Worm (Caenorhabditis elegans) whole organism, mixed stage, embryonic: ENCODE results near the gene acl-13.

Source experiments
- bed-3 ChIP-seq: fragments of 200-800 bp; sonication (Bioruptor generic); optimal IDR thresholded peaks from 3 replicates; lab custom pipeline; 2018; ENCODE audit warnings: mild to moderate bottlenecking, missing genetic modification characterization, moderate library complexity, missing compliant biosample characterization
- blmp-1 ChIP-seq: fragments of 150-350 bp; optimal IDR thresholded peaks from 2 replicates; lab custom pipeline; 2014; ENCODE audit warnings: missing biosample characterization, missing genetic modification characterization
- ceh-39 ChIP-seq: fragments of 150-350 bp; optimal IDR thresholded peaks from 2 replicates; lab custom pipeline; 2014; ENCODE audit warnings: missing biosample characterization, missing genetic modification characterization
- ceh-43 ChIP-seq: fragments of 200-800 bp; sonication (Bioruptor generic); optimal IDR thresholded peaks from 2 replicates; lab custom pipeline; 2018; ENCODE audit warnings: mild to moderate bottlenecking, missing genetic modification characterization, moderate library complexity, missing compliant biosample characterization
- ceh-83 ChIP-seq: fragments of 200-800 bp; sonication (Bioruptor generic); optimal IDR thresholded peaks from 2 replicates; lab custom pipeline; 2018; ENCODE audit warnings: mild to moderate bottlenecking, missing genetic modification characterization, missing compliant biosample characterization
- cnd-1 ChIP-seq: fragments of 200-800 bp; sonication (Bioruptor generic); optimal IDR thresholded peaks from 2 replicates; lab custom pipeline; 2018; ENCODE audit warnings: mild to moderate bottlenecking, missing genetic modification characterization, missing compliant biosample characterization
- drap-1 ChIP-seq: fragments of 200-800 bp; sonication (Bioruptor generic); optimal IDR thresholded peaks from 3 replicates; lab custom pipeline; 2018; ENCODE audit warnings: mild to moderate bottlenecking, missing genetic modification characterization, missing compliant biosample characterization
- elt-1 ChIP-seq: sonication (generic microtip); optimal IDR thresholded peaks from 2 replicates; lab custom pipeline; 2017; ENCODE audit warnings: missing genetic modification characterization, mild to moderate bottlenecking, missing compliant biosample characterization, antibody characterized with exemption, moderate library complexity, borderline replicate concordance; ENCODE audit not compliant: insufficient read depth
- elt-3 ChIP-seq: fragments of 150-350 bp; optimal IDR thresholded peaks from 2 replicates; lab custom pipeline; 2014; ENCODE audit warnings: missing biosample characterization, missing genetic modification characterization
- ham-2 ChIP-seq: fragments of 200-800 bp; sonication (Bioruptor generic); optimal IDR thresholded peaks from 2 replicates; lab custom pipeline; 2018; ENCODE audit warnings: mild to moderate bottlenecking, missing genetic modification characterization, missing compliant biosample characterization
- hlh-1 ChIP-seq: fragments of 150-350 bp; optimal IDR thresholded peaks from 2 replicates; lab custom pipeline; 2014; ENCODE audit warnings: missing biosample characterization, missing genetic modification reagents, missing genetic modification characterization
- lin-13 ChIP-seq: fragments of 150-350 bp; optimal IDR thresholded peaks from 2 replicates; lab custom pipeline; 2014; ENCODE audit warnings: missing biosample characterization, missing genetic modification characterization
- lsy-2 ChIP-seq: fragments of 150-350 bp; optimal IDR thresholded peaks from 2 replicates; lab custom pipeline; 2014; ENCODE audit warnings: missing biosample characterization, missing genetic modification characterization
- mab-5 ChIP-seq: fragments of 150-350 bp; optimal IDR thresholded peaks from 2 replicates; lab custom pipeline; 2014; ENCODE audit warnings: missing biosample characterization, missing genetic modification characterization
- mep-1 ChIP-seq: fragments of 150-350 bp; optimal IDR thresholded peaks from 2 replicates; lab custom pipeline; 2017; ENCODE audit warnings: missing biosample characterization, missing genetic modification reagents, missing genetic modification characterization, inconsistent platforms
- mls-2 ChIP-seq: sonication (generic microtip); optimal IDR thresholded peaks from 2 replicates; lab custom pipeline; 2016; ENCODE audit warnings: mild to moderate bottlenecking, missing genetic modification characterization, moderate library complexity, missing compliant biosample characterization
- nhr-12 ChIP-seq: fragments of 150-350 bp; optimal IDR thresholded peaks from 2 replicates; lab custom pipeline; 2014; ENCODE audit warnings: missing biosample characterization, missing genetic modification characterization
- nhr-2 ChIP-seq: fragments of 150-350 bp; optimal IDR thresholded peaks from 2 replicates; lab custom pipeline; 2014; ENCODE audit warnings: missing biosample characterization, missing genetic modification characterization
- nhr-237 ChIP-seq: fragments of 150-350 bp; optimal IDR thresholded peaks from 2 replicates; lab custom pipeline; 2014; ENCODE audit warnings: missing biosample characterization, missing genetic modification characterization
- nhr-28 ChIP-seq: fragments of 150-350 bp; optimal IDR thresholded peaks from 2 replicates; lab custom pipeline; 2014; ENCODE audit warnings: missing biosample characterization, missing genetic modification characterization
- nhr-76 ChIP-seq: sonication (generic microtip); optimal IDR thresholded peaks from 2 replicates; lab custom pipeline; 2017; ENCODE audit warnings: missing biosample characterization, missing genetic modification characterization
- pha-4 ChIP-seq: fragments of 150-350 bp; optimal IDR thresholded peaks from 2 replicates; lab custom pipeline; 2018; ENCODE audit warnings: missing biosample characterization, missing genetic modification reagents, missing genetic modification characterization
- sem-2 ChIP-seq: fragments of 200-800 bp; sonication (Bioruptor generic); optimal IDR thresholded peaks from 2 replicates; lab custom pipeline; 2018; ENCODE audit warnings: mild to moderate bottlenecking, missing genetic modification characterization, missing compliant biosample characterization
- snpc-4 ChIP-seq: fragments of 150-350 bp; optimal IDR thresholded peaks from 2 replicates; lab custom pipeline; 2014; ENCODE audit warnings: missing biosample characterization, missing genetic modification characterization
- sptf-1 ChIP-seq: sonication (generic microtip); optimal IDR thresholded peaks from 2 replicates; lab custom pipeline; 2017; ENCODE audit warnings: mild to moderate bottlenecking, missing genetic modification characterization, moderate library complexity, missing compliant biosample characterization
- tbx-8 ChIP-seq: fragments of 200-800 bp; sonication (Bioruptor generic); optimal IDR thresholded peaks from 2 replicates; lab custom pipeline; 2018; ENCODE audit warnings: mild to moderate bottlenecking, missing genetic modification characterization, moderate library complexity, missing compliant biosample characterization
- unc-120 ChIP-seq: sonication (generic microtip); optimal IDR thresholded peaks from 2 replicates; lab custom pipeline; 2017; ENCODE audit warnings: missing genetic modification characterization, missing compliant biosample characterization; ENCODE audit not compliant: poor library complexity, severe bottlenecking
- unc-39 ChIP-seq: fragments of 150-350 bp; optimal IDR thresholded peaks from 2 replicates; lab custom pipeline; 2014; ENCODE audit warnings: missing biosample characterization, missing genetic modification characterization
- unc-62 ChIP-seq: fragments of 150-350 bp; optimal IDR thresholded peaks from 2 replicates; lab custom pipeline; 2014; ENCODE audit warnings: missing biosample characterization, missing genetic modification reagents, missing genetic modification characterization

Gene acl-13

DNA sequence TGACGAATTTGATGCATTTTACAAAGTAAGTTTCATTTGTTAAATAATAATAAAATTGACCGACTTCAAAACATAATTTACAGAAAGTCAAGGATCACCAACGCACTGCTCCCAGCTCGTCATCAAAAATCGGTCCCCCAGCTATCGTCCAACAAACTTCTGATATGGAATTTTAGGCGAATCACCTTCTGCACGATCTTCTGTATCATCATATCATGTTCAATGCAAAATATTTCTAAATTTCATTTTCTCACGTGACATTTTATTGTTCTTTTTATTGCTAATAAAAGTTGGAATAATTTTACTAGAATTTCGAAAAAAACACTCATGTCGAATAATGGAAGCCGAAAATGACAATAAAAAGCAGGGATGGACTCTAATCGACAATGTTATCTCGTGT is at the start of gene acl-13:
Gene acl-13 (plus strand): TSS at position 301 of the 400 bp plus-strand sequence.
- TF ChIP-seq elt-1 (tag; lab: Kevin White, UChicago) (no peak), lsy-2 (no peak), mls-2 (no peak), unc-62 (GFP tag; lab: Kevin White, UChicago) (no peak), cnd-1 (tag; lab: Kevin White, UChicago) (no peak), nhr-28 (tag; lab: Kevin White, UChicago) (no peak), ham-2 (GFP tag; lab: Kevin White, UChicago) (no peak), ceh-39 (tag; lab: Kevin White, UChicago) (no peak), mab-5 (tag; lab: Kevin White, UChicago) (no peak), pha-4 (tag; lab: Kevin White, UChicago) (no peak), blmp-1 (tag; lab: Kevin White, UChicago) (no peak), sem-2 (GFP tag; lab: Kevin White, UChicago) (no peak), nhr-2 (tag; lab: Kevin White, UChicago) (no peak), unc-39 (no peak), nhr-12 (no peak)

DNA sequence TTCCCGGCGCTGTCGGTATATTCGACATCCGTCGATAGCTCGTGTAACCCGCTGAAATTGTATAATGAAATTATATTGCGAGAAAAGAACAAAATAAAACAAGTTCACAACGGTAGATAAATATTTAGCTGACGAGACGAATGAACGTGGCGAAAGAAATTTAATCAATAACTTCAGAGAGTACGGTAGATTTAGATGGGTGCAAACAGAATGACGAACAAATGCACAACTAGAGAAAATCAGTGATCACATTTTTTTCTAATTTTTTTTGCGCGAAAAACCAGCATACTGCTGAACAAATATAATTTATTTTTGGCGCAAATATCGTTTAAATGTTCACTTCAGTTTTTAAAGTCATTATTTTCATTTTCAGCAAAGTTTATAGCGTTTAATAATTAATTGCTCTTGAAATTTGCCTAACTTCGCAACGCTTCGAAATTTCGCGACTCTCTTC is 49.5 kb upstream of the acl-13 start, which contains the start of gene sec-24.2:
Gene sec-24.2 (minus strand): TSS at position 51 of the 454 bp plus-strand sequence.
- TF ChIP-seq nhr-237 (tag; lab: Kevin White, UChicago) (no peak), unc-120 (tag; lab: Kevin White, UChicago) (no peak), elt-1 (tag; lab: Kevin White, UChicago) (no peak), lin-13 (tag; lab: Kevin White, UChicago) (no peak), sptf-1 (tag; lab: Kevin White, UChicago) (no peak), ceh-43 (GFP tag; lab: Kevin White, UChicago) (no peak), hlh-1 (tag; lab: Kevin White, UChicago) (no peak), bed-3 (GFP tag; lab: Kevin White, UChicago) (no peak), ceh-83 (GFP tag; lab: Kevin White, UChicago) (no peak), drap-1 (no peak), elt-3 (tag; lab: Kevin White, UChicago) (no peak), mep-1 (no peak), nhr-12 (no peak), cnd-1 (tag; lab: Kevin White, UChicago) (no peak), nhr-76 (tag; lab: Kevin White, UChicago) (no peak), ceh-39 (tag; lab: Kevin White, UChicago) (no peak), blmp-1 (tag; lab: Kevin White, UChicago) (no peak)

DNA sequence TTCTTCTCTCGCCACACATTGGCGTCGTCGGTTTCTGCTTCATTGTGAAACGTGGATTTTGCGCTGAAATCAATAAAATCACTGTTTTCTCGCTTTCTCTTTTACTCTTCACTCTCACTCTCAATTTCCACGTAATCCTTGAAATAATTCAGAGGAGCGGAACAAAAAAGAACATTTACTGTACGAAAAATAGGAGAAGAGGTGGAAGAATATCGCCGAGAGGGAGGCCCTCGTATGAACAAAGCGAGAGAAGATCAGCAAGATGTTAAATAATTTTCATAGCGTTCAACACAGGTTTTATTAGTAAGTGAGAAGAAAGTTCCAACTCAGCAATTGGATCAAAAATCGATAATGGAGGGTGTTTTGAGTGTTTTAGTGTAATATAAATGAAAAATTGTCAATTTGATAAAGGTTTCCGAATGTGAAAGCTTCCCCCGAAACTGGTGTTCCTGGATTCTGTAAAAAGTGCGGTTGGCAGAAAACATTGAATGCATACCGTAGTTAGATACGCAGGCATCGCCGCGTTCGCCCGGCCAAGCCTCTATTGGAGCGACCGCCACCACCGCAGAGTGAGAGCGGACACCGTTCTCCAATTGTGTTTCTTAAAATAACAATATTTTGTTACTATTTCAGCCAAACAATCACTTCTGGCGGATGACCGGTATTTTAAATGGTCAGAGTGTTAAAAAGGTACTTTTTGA is 48.7 kb upstream of the acl-13 start, which contains the start of the genes ccr-4 and ZC518.8:
Gene ccr-4 (plus strand): TSS at position 151 of the 701 bp plus-strand sequence.
Gene ZC518.8 (minus strand): TSS at position 517 of the 701 bp plus-strand sequence.
- TF ChIP-seq lin-13 (tag; lab: Kevin White, UChicago) (no peak), lsy-2 (peak; percentile 89), pha-4 (tag; lab: Kevin White, UChicago) (no peak)
- TF ChIP-seq, all 35 proteins: peak for 1

DNA sequence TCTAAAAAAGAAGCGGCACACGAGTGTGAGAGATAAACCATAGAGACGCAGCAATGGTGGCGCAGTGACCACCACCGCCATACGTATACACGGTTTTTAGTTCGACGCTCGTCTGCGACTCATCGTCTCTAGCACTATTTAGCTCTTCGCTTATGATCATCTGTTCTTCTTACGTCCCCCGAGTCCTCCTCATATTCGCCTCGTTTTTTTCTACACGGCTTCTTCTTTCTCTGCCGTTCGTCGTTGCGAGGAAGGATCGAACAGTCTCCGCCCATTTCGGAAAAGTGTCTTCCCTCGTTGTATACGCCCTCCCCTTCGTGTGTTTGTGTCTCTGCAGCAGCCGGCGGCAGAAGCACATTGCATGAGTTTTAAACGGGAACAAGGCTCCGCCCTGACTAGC is 45.3 kb upstream of the acl-13 start:
- TF ChIP-seq ham-2 (GFP tag; lab: Kevin White, UChicago) (no peak), sptf-1 (tag; lab: Kevin White, UChicago) (peak; percentile 4)

DNA sequence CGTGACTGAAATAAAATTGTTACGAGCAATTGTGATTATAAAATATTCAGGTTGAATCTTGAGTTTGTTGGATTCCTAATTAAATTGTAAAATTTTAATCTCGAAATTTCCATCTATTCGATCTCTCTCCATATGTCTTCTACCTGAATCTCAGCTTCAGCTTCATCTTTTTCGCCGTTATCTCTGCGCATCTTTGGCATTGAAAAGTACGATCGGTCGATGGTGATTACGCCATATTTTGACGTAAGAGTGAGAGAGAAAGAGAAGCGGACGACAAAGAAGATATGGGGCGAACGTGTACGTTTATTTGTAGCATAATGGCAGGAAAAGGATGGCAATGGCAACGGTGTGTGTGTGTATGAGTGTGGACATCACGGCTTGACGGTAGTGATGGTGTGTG is 43.7 kb upstream of the acl-13 start:
- no peak for TF ChIP-seq nhr-28 (tag; lab: Kevin White, UChicago)
- no peak for TF ChIP-seq sptf-1 (tag; lab: Kevin White, UChicago)
- TF ChIP-seq tbx-8: no peak
- TF ChIP-seq elt-1 (tag; lab: Kevin White, UChicago): peak; percentile 94
- no peak for TF ChIP-seq snpc-4
- TF ChIP-seq, all 35 proteins: peak for 1
